Fruit fly (Drosophila melanogaster) S2 (cell line): ENCODE measurements around the gene Myt1.

Experiments
- CG8478 ChIP-seq: fragments of >200 bp; optimal IDR thresholded peaks from 2 replicates; lab custom pipeline; 2018
- CTCF ChIP-seq, 2 experiments: fragments of >200 bp; optimal IDR thresholded peaks; 2 replicates each; lab custom pipeline; 2018

- no peak for TF ChIP-seq CG8478 (lab: Kevin White, UChicago)
- no peak for TF ChIP-seq CTCF (optimal IDR thresholded peaks at IDR 0.05; lab: Kevin White, UChicago)
These were observed 42.1 kb upstream of the Myt1 start for dm6 chr3L:5821506-5821905.
